Worm (Caenorhabditis elegans) whole organism, midembryonic: Measurements from ENCODE around the gene nstp-5.

Experiments used
- cog-1 ChIP-seq: sonication (generic microtip); optimal IDR thresholded peaks from 2 replicates; lab custom pipeline; 2016; ENCODE audit warnings: missing genetic modification characterization, missing compliant biosample characterization
- flt-1 ChIP-seq: fragments of 200-800 bp; sonication (Bioruptor generic); IDR thresholded peaks from 2 replicates; pipeline ENCODE4 v1.3.6; 2022; ENCODE audit warnings: missing genetic modification characterization, missing compliant biosample characterization
- klf-2 ChIP-seq: fragments of 200-800 bp; sonication (Bioruptor generic); conservative IDR thresholded peaks from 2 replicates; pipeline ENCODE4 v1.3.6; 2022; ENCODE audit warnings: missing genetic modification reagents, missing genetic modification characterization, missing compliant biosample characterization
- med-1 ChIP-seq: sonication (generic microtip); optimal IDR thresholded peaks from 2 replicates; lab custom pipeline; 2017; ENCODE audit warnings: missing genetic modification characterization, mild to moderate bottlenecking, missing compliant biosample characterization, antibody characterized with exemption, missing genetic modification reagents; ENCODE audit not compliant: insufficient read depth
- ztf-29 ChIP-seq: fragments of 200-800 bp; sonication (Bioruptor generic); IDR thresholded peaks from 2 replicates; pipeline ENCODE4 v1.3.6; 2022; ENCODE audit warnings: missing genetic modification reagents, missing genetic modification characterization, missing compliant biosample characterization

DNA sequence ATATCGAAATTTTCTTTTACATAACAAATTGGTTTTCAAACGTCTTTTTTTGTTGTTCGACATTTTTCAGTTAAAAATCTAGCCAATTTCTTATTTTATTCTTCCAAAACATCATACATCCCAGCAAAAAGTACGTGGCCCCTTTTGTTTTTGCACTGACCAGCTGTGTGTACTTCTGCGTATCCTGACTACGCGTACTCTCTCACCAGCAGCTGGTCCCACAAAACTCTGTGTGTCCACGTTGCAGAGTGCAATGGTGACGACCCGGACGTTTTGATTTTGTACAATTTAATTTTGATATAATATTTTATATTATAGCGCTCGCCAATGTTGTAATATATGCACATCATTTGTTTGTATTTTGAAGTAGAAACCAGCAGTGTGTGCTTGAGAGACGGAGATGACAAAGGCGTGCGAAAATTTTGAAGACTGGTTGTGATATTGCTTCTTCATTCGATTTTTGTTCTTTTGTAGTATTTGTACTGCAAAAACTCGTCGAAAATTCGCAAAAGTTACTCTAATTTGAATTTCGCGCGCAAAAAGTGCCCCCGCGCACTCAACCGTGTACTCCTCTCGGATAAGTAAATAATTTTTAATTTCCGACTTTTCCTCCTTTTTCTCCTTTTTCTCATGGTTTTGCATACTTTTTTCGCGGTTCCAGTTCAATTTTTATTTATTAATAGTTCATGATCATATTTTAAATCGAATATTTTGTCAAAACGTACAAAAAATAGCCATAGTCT is 805 bp upstream of the nstp-5 start:
- no peak for TF ChIP-seq med-1 (GFP tag; lab: Kevin White, UChicago)
- TF ChIP-seq cog-1 = no peak
- no peak for TF ChIP-seq ztf-29
- no peak for TF ChIP-seq flt-1
- TF ChIP-seq klf-2 = no peak
